Worm (Caenorhabditis elegans): ENCODE results near the gene F52E1.2.

DNA sequence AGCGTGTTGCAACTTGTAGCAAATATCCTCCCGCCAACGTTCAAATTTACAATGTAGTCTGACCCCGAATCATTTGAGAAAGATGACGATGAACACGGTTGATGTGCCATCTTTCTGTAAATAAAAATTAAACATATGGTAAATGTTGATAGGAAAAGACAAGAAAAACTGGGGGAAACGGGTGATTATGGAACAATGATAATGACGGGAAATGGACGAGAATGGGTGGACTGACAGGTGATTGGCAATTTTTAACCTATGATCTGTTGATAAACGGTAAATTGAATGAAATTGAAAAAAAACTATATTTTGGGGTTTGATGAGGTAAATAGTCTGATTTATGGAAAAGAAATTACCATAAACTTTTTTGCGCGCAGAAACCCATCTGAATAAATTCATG is 49.9 kb downstream of the F52E1.2 start, which contains the start of gene T23B12.6:
- TF ChIP-seq ama-1 (optimal IDR thresholded peaks at IDR 0.05) (no peak), sem-4 (tag; optimal IDR thresholded peaks at IDR 0.05) (no peak), elt-3 (tag; optimal IDR thresholded peaks at IDR 0.05) (no peak), nhr-10 (tag; optimal IDR thresholded peaks at IDR 0.05) (no peak), nhr-11 (tag; optimal IDR thresholded peaks at IDR 0.05) (no peak), unc-62 (GFP tag; optimal IDR thresholded peaks at IDR 0.05) (no peak), lin-11 (tag; optimal IDR thresholded peaks at IDR 0.05) (no peak), nhr-25 (tag; optimal IDR thresholded peaks at IDR 0.05) (no peak), lin-13 (GFP tag; optimal IDR thresholded peaks at IDR 0.05) (no peak), fos-1 (tag; optimal IDR thresholded peaks at IDR 0.05) (no peak), lsy-2 (tag; optimal IDR thresholded peaks at IDR 0.05) (no peak), mdl-1 (tag; optimal IDR thresholded peaks at IDR 0.05) (no peak), zag-1 (tag; optimal IDR thresholded peaks at IDR 0.05) (no peak)
